Worm (Caenorhabditis elegans): ENCODE results near the gene grl-30.

grl-30 gene

ce11 chrV:3555986-3556385, at the start of gene grl-30:
Gene grl-30 (plus strand): TSS chrV:3556286.
- no peak for TF ChIP-seq pes-1 (GFP tag; IDR thresholded peaks at IDR 0.05)
- no peak for TF ChIP-seq hnd-1 (tag; optimal IDR thresholded peaks at IDR 0.05)
- TF ChIP-seq tbx-37 (GFP tag; conservative IDR thresholded peaks at IDR 0.05) = no peak
- no peak for TF ChIP-seq ama-1 (optimal IDR thresholded peaks at IDR 0.05)
- no peak for TF ChIP-seq hmg-4 (GFP tag; optimal IDR thresholded peaks at IDR 0.05)
- TF ChIP-seq tra-4 (tag; optimal IDR thresholded peaks at IDR 0.05) = no peak
- no peak for TF ChIP-seq ceh-13 (GFP tag; optimal IDR thresholded peaks at IDR 0.05)
- TF ChIP-seq scrt-1 (GFP tag; IDR thresholded peaks at IDR 0.05) = no peak
- TF ChIP-seq sea-1 (GFP tag; conservative IDR thresholded peaks at IDR 0.05) = no peak
- no peak for TF ChIP-seq ceh-36 (tag; optimal IDR thresholded peaks at IDR 0.05)
- no peak for TF ChIP-seq flt-1 (GFP tag; IDR thresholded peaks at IDR 0.05)

DNA sequence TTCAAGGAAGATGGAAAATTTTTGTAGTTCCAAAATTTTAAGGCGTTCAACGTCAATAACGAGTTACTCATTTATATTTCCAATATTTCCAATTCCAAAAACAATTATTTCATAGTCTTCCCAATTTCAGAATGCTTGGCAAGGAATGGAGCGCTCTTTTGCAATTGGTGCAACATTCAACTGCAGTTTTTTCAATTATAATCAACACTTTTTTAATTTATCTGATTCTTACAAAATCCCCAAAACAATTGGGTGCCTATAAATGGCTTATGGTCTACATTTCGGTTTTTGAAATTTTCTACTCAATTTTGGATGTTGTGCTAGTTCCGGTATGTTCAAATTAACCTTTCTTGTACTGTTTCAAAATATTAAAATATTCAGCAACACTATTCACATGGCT, 48.4 kb upstream of the grl-30 start, which contains the start of gene str-225:
str-225 (plus strand) TSS at position 132 of the 400 bp plus-strand sequence.
- TF ChIP-seq ceh-13 (GFP tag; optimal IDR thresholded peaks at IDR 0.05) = no peak
- no peak for TF ChIP-seq hnd-1 (tag; optimal IDR thresholded peaks at IDR 0.05)
- TF ChIP-seq aly-1 (tag; optimal IDR thresholded peaks at IDR 0.05) = no peak
- TF ChIP-seq hmbx-1 (tag; optimal IDR thresholded peaks at IDR 0.05) = no peak
- TF ChIP-seq scrt-1 (GFP tag; IDR thresholded peaks at IDR 0.05) = no peak
- TF ChIP-seq pes-1 (GFP tag; IDR thresholded peaks at IDR 0.05) = no peak

DNA sequence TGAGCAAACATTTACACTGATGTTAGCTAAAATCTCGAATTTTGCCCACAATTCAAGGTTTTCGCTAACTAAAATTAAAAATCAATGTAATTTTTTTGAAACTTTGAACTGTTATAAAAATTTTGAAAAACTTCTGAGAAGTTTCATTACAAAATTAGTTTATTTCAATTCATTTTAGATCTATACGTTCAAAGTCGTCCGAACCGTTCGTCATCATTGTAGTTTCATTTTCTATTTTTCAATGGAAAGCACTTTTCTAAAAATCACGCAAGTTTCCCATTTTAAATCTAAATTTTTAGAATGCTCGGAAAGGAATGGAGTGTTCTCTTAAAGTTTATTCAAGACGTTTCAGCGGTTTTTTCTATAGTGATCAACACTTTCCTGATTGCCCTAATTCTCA, 46.2 kb upstream of the grl-30 start, which contains the start of gene str-228:
str-228 (plus strand) TSS at position 301 of the 400 bp plus-strand sequence.
- TF ChIP-seq aly-1 (tag; optimal IDR thresholded peaks at IDR 0.05) (no peak), sea-1 (GFP tag; conservative IDR thresholded peaks at IDR 0.05) (no peak), hmbx-1 (tag; optimal IDR thresholded peaks at IDR 0.05) (no peak), ets-7 (tag; optimal IDR thresholded peaks at IDR 0.05) (no peak), ama-1 (optimal IDR thresholded peaks at IDR 0.05) (no peak), ceh-13 (GFP tag; optimal IDR thresholded peaks at IDR 0.05) (no peak), tbx-11 (GFP tag; IDR thresholded peaks at IDR 0.05) (no peak), F13C5.2 (tag; optimal IDR thresholded peaks at IDR 0.05) (no peak)

- TF ChIP-seq ets-7 (tag; optimal IDR thresholded peaks at IDR 0.05) (no peak), ceh-13 (GFP tag; optimal IDR thresholded peaks at IDR 0.05) (no peak), hmbx-1 (tag; optimal IDR thresholded peaks at IDR 0.05) (no peak), F13C5.2 (tag; optimal IDR thresholded peaks at IDR 0.05) (no peak), hmg-4 (GFP tag; optimal IDR thresholded peaks at IDR 0.05) (no peak), pes-1 (GFP tag; IDR thresholded peaks at IDR 0.05) (no peak), sea-1 (GFP tag; conservative IDR thresholded peaks at IDR 0.05) (no peak), hnd-1 (tag; optimal IDR thresholded peaks at IDR 0.05) (no peak)
Measured at ce11 chrV:3512381-3512780, 43.7 kb upstream of the grl-30 start, which contains the start of gene str-226. Gene str-226 (plus strand): TSS chrV:3512681.

DNA sequence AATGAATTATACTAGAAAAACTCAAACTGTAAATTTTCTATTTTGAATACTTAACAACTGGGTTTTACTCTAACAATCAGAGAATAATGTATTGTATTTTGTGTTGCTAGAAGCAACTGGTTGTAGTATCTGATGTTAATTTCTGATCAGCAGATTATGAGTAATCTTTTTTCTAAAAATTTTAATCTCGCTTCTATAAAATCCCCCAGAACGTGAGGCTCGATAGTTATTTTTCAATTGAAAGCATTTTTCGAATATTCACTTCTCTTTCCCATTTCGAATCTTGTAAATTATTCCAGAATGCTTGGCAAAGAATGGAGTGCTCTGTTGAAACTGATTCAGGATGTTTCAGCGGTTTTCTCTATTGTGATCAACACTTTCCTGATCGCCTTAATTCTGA, 38.2 kb upstream of the grl-30 start, which contains the start of gene str-227:
str-227 (plus strand) TSS at position 301 of the 400 bp plus-strand sequence.
- TF ChIP-seq pes-1 (GFP tag; IDR thresholded peaks at IDR 0.05) (no peak), F13C5.2 (tag; optimal IDR thresholded peaks at IDR 0.05) (no peak), flt-1 (GFP tag; IDR thresholded peaks at IDR 0.05) (no peak), ceh-36 (tag; optimal IDR thresholded peaks at IDR 0.05) (no peak), ama-1 (optimal IDR thresholded peaks at IDR 0.05) (no peak), aly-1 (tag; optimal IDR thresholded peaks at IDR 0.05) (no peak), B0310.2 (tag; optimal IDR thresholded peaks at IDR 0.05) (no peak), tbx-11 (GFP tag; IDR thresholded peaks at IDR 0.05) (no peak), tra-4 (tag; optimal IDR thresholded peaks at IDR 0.05) (no peak), tbx-37 (GFP tag; conservative IDR thresholded peaks at IDR 0.05) (no peak), ceh-13 (GFP tag; optimal IDR thresholded peaks at IDR 0.05) (no peak), hnd-1 (tag; optimal IDR thresholded peaks at IDR 0.05) (no peak), sea-1 (GFP tag; conservative IDR thresholded peaks at IDR 0.05) (no peak), hmbx-1 (tag; optimal IDR thresholded peaks at IDR 0.05) (no peak), ets-7 (tag; optimal IDR thresholded peaks at IDR 0.05) (no peak), hmg-4 (GFP tag; optimal IDR thresholded peaks at IDR 0.05) (no peak)

DNA sequence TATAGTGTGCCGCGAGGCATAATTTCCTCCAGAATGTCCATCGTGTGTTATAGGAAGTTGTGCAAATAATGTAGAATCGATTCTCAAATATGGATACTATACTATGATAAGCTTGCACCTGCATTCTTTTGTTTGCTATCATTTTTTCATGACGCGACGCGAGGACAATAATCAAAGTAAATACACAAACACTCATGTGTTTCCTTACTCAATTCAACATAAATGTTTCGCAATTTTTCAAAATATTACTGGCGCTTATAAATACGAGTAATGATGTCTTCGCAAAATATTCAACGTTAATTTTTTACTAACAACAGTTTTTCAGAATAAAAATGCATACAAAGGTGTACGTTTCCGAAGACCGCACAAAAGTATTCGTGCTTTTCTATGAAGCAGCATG, 32.8 kb upstream of the grl-30 start, which contains the start of gene irg-1:
irg-1 (plus strand) TSS at position 326 of the 400 bp plus-strand sequence.
- TF ChIP-seq aly-1 (tag; optimal IDR thresholded peaks at IDR 0.05) (no peak), tbx-37 (GFP tag; conservative IDR thresholded peaks at IDR 0.05) (no peak), ama-1 (optimal IDR thresholded peaks at IDR 0.05) (no peak), tra-4 (tag; optimal IDR thresholded peaks at IDR 0.05) (no peak), hmbx-1 (tag; optimal IDR thresholded peaks at IDR 0.05) (no peak), scrt-1 (GFP tag; IDR thresholded peaks at IDR 0.05) (no peak), ets-7 (tag; optimal IDR thresholded peaks at IDR 0.05) (no peak), pes-1 (GFP tag; IDR thresholded peaks at IDR 0.05) (no peak)

ce11 chrV:3524970-3525369, 31.1 kb upstream of the grl-30 start, which contains the start of gene T24A6.7:
Gene T24A6.7 (plus strand): TSS chrV:3525270.
- TF ChIP-seq tbx-37 (GFP tag; conservative IDR thresholded peaks at IDR 0.05) = no peak
- no peak for TF ChIP-seq tra-4 (tag; optimal IDR thresholded peaks at IDR 0.05)
- no peak for TF ChIP-seq ama-1 (optimal IDR thresholded peaks at IDR 0.05)
- TF ChIP-seq ceh-13 (GFP tag; optimal IDR thresholded peaks at IDR 0.05) = no peak
- TF ChIP-seq F13C5.2 (tag; optimal IDR thresholded peaks at IDR 0.05) = no peak
- TF ChIP-seq aly-1 (tag; optimal IDR thresholded peaks at IDR 0.05) = no peak

ce11 chrV:3526882-3527281, 29.2 kb upstream of the grl-30 start, which contains the start of gene str-260:
Gene str-260 (plus strand): TSS chrV:3527182.
- TF ChIP-seq ets-7 (tag; optimal IDR thresholded peaks at IDR 0.05) = no peak
- no peak for TF ChIP-seq hmg-4 (GFP tag; optimal IDR thresholded peaks at IDR 0.05)
- no peak for TF ChIP-seq flt-1 (GFP tag; IDR thresholded peaks at IDR 0.05)
- no peak for TF ChIP-seq hmbx-1 (tag; optimal IDR thresholded peaks at IDR 0.05)
- no peak for TF ChIP-seq tbx-37 (GFP tag; conservative IDR thresholded peaks at IDR 0.05)
- TF ChIP-seq ceh-36 (tag; optimal IDR thresholded peaks at IDR 0.05) = no peak
- TF ChIP-seq aly-1 (tag; optimal IDR thresholded peaks at IDR 0.05) = no peak
- TF ChIP-seq pes-1 (GFP tag; IDR thresholded peaks at IDR 0.05) = no peak
- no peak for TF ChIP-seq hnd-1 (tag; optimal IDR thresholded peaks at IDR 0.05)
- no peak for TF ChIP-seq ama-1 (optimal IDR thresholded peaks at IDR 0.05)
- no peak for TF ChIP-seq sea-1 (GFP tag; conservative IDR thresholded peaks at IDR 0.05)
- no peak for TF ChIP-seq scrt-1 (GFP tag; IDR thresholded peaks at IDR 0.05)
- TF ChIP-seq B0310.2 (tag; optimal IDR thresholded peaks at IDR 0.05) = no peak
- TF ChIP-seq tra-4 (tag; optimal IDR thresholded peaks at IDR 0.05) = no peak
- TF ChIP-seq tbx-11 (GFP tag; IDR thresholded peaks at IDR 0.05) = no peak
- no peak for TF ChIP-seq ceh-13 (GFP tag; optimal IDR thresholded peaks at IDR 0.05)
- TF ChIP-seq F13C5.2 (tag; optimal IDR thresholded peaks at IDR 0.05) = no peak
